Worm (Caenorhabditis elegans) whole organism, L4 larva: ENCODE results near the gene Y57A10A.29.

Source experiments
- R02D3.7 ChIP-seq: fragments of 150-350 bp; sonication (generic microtip); optimal IDR thresholded peaks from 3 replicates; lab custom pipeline; 2014; ENCODE audit warnings: missing biosample characterization, missing genetic modification characterization
- Y105C5A.15 ChIP-seq: fragments of 200-800 bp; sonication (Bioruptor generic); IDR thresholded peaks from 2 replicates; pipeline ENCODE4 v1.3.6; 2022; ENCODE audit warnings: missing genetic modification characterization, missing compliant biosample characterization
- aly-2 ChIP-seq: sonication (generic microtip); optimal IDR thresholded peaks from 2 replicates; lab custom pipeline; 2018; ENCODE audit warnings: missing biosample characterization, missing genetic modification characterization
- arid-1 ChIP-seq: fragments of 200-800 bp; sonication (Bioruptor generic); conservative IDR thresholded peaks from 2 replicates; pipeline ENCODE4 v1.3.6; 2022; ENCODE audit warnings: missing genetic modification reagents, missing genetic modification characterization, missing compliant biosample characterization
- egl-27 ChIP-seq: sonication (generic microtip); optimal IDR thresholded peaks from 3 replicates; lab custom pipeline; 2017; ENCODE audit warnings: missing biosample characterization, missing genetic modification reagents, missing genetic modification characterization
- lin-39 ChIP-seq: fragments of 150-350 bp; optimal IDR thresholded peaks from 2 replicates; lab custom pipeline; 2014; ENCODE audit warnings: missing biosample characterization, missing genetic modification reagents, missing genetic modification characterization
- mdt-29 ChIP-seq: fragments of 200-800 bp; sonication (Bioruptor generic); IDR thresholded peaks from 2 replicates; pipeline ENCODE4 v1.3.6; 2022; ENCODE audit warnings: missing genetic modification reagents, missing genetic modification characterization, missing compliant biosample characterization
- mxl-2 ChIP-seq: fragments of 200-800 bp; sonication (Bioruptor generic); conservative IDR thresholded peaks from 2 replicates; pipeline ENCODE4 v1.3.6; 2022; ENCODE audit warnings: missing genetic modification reagents, missing genetic modification characterization, missing compliant biosample characterization
- nhr-111 ChIP-seq: fragments of 200-800 bp; sonication (Bioruptor generic); optimal IDR thresholded peaks from 2 replicates; lab custom pipeline; 2018; ENCODE audit warnings: mild to moderate bottlenecking, missing genetic modification characterization, missing compliant biosample characterization
- nhr-25 ChIP-seq: sonication (generic microtip); optimal IDR thresholded peaks from 2 replicates; lab custom pipeline; 2017; ENCODE audit warnings: missing genetic modification characterization, mild to moderate bottlenecking, missing compliant biosample characterization, antibody characterized with exemption, moderate library complexity, borderline replicate concordance; ENCODE audit not compliant: insufficient read depth
- nhr-42 ChIP-seq: fragments of 200-800 bp; sonication (Bioruptor generic); IDR thresholded peaks from 2 replicates; pipeline ENCODE4 v1.3.6; 2022; ENCODE audit warnings: missing genetic modification characterization, missing compliant biosample characterization
- nhr-48 ChIP-seq: sonication (generic microtip); optimal IDR thresholded peaks from 2 replicates; lab custom pipeline; 2016; ENCODE audit warnings: mild to moderate bottlenecking, missing genetic modification characterization, missing compliant biosample characterization
- nhr-6 ChIP-seq: fragments of 150-350 bp; optimal IDR thresholded peaks from 2 replicates; lab custom pipeline; 2014; ENCODE audit warnings: missing biosample characterization, missing genetic modification characterization
- rbr-2 ChIP-seq: sonication (generic microtip); optimal IDR thresholded peaks from 2 replicates; lab custom pipeline; 2016; ENCODE audit warnings: missing genotype, missing genetic modification characterization, missing compliant biosample characterization
- snpc-1.2 ChIP-seq: fragments of 200-800 bp; sonication (Bioruptor generic); IDR thresholded peaks from 2 replicates; pipeline ENCODE4 v1.3.6; 2022; ENCODE audit warnings: missing genetic modification reagents, missing genetic modification characterization, missing compliant biosample characterization
- unc-62 ChIP-seq, 3 experiments: fragments of 150-350 bp in 1 of 3; sonication (generic microtip); optimal IDR thresholded peaks in 2 of 3; peaks in 1 of 3; 1 replicate in 1 of 3; 2 replicates in 2 of 3; lab custom pipeline; 2014 to 2017; ENCODE audit warnings: missing biosample characterization in 3 of 3, missing genetic modification characterization in 3 of 3, missing genetic modification reagents in 3 of 3, missing genotype in 1 of 3
- zag-1 ChIP-seq: fragments of 150-350 bp; optimal IDR thresholded peaks from 2 replicates; lab custom pipeline; 2014; ENCODE audit warnings: missing biosample characterization, missing genetic modification characterization
- zfp-2 ChIP-seq: sonication (generic microtip); optimal IDR thresholded peaks from 2 replicates; lab custom pipeline; 2016; ENCODE audit warnings: mild to moderate bottlenecking, missing genetic modification characterization, missing compliant biosample characterization
- ztf-7 ChIP-seq: fragments of 150-350 bp; optimal IDR thresholded peaks from 2 replicates; lab custom pipeline; 2014; ENCODE audit warnings: missing biosample characterization, missing genetic modification characterization

Gene Y57A10A.29

DNA sequence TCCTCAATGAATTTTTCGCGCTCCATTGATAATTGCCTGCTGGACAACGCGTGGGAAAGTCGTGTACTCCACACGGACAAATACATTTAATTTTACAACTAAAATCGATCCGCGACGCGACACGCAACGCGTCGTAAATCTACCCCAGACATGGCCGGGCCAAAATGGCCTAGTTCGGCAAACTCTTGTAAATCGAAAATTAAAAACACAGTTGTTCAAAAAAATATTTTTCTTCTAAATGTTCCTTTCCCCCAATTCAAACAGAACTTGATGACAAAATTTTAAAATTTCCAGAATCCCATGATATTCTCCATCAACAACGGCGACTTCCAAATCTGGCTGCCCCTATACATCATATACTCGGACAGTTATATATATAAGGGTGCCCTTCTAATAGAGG is 49.6 kb downstream of the Y57A10A.29 start, which contains the start of gene sre-55:
Gene sre-55, plus strand, starts transcription at position 301 of the 400 bp plus-strand sequence.
- no peak for TF ChIP-seq mdt-29
- TF ChIP-seq R02D3.7 (tag; lab: Kevin White, UChicago): no peak
- TF ChIP-seq aly-2 (tag; lab: Kevin White, UChicago): no peak
- no peak for TF ChIP-seq nhr-48
- TF ChIP-seq unc-62 (GFP tag; optimal IDR thresholded peaks at IDR 0.05 in 1 of 2; lab: Kevin White, UChicago): no peak
- no peak for TF ChIP-seq unc-62 (tag; optimal IDR thresholded peaks at IDR 0.05; lab: Kevin White, UChicago)
- no peak for TF ChIP-seq nhr-25 (tag; lab: Kevin White, UChicago)
- TF ChIP-seq nhr-111 (GFP tag; lab: Kevin White, UChicago): no peak
- no peak for TF ChIP-seq zfp-2
- TF ChIP-seq egl-27: no peak
- no peak for TF ChIP-seq Y105C5A.15
- TF ChIP-seq snpc-1.2: no peak
- TF ChIP-seq nhr-6 (tag; lab: Kevin White, UChicago): no peak
- TF ChIP-seq arid-1: no peak
- TF ChIP-seq rbr-2 (tag; lab: Kevin White, UChicago): no peak
- TF ChIP-seq zag-1 (tag; lab: Kevin White, UChicago): no peak
- TF ChIP-seq ztf-7 (tag; lab: Kevin White, UChicago): no peak
- TF ChIP-seq mxl-2 (GFP tag; lab: Robert Waterston, UW): no peak
- no peak for TF ChIP-seq lin-39 (tag; lab: Kevin White, UChicago)
- no peak for TF ChIP-seq nhr-42 (GFP tag; lab: Robert Waterston, UW)
